Worm (Caenorhabditis elegans): Measurements from ENCODE around the gene F22F4.9.

DNA sequence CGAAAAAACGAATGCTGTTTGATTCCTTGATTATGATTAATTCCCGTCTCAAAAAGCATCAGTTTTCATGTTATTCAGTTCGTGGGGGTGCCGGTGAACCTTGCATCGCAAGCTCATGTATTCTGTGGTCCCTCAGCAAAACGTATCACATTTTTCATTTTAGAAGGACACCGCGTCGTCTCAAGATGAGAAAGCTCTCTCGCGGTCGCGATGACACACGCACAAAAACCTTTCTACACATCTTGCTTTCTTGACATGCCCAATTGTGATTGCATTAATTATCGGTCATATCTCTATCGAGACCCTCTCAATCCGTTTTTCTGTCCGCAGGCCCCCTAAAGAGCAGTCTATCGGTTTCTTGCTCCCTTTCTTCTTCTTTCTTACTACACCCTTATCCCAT lies 43.2 kb downstream of the F22F4.9 start:
- no peak for TF ChIP-seq flt-1 (GFP tag; IDR thresholded peaks at IDR 0.05)
- TF ChIP-seq tbx-37 (GFP tag; conservative IDR thresholded peaks at IDR 0.05): no peak
- no peak for TF ChIP-seq ceh-36 (tag; optimal IDR thresholded peaks at IDR 0.05)
- no peak for TF ChIP-seq hmg-4 (GFP tag; optimal IDR thresholded peaks at IDR 0.05)
- TF ChIP-seq hnd-1 (tag; optimal IDR thresholded peaks at IDR 0.05): no peak
- TF ChIP-seq F13C5.2 (tag; optimal IDR thresholded peaks at IDR 0.05): no peak
- TF ChIP-seq pes-1 (GFP tag; IDR thresholded peaks at IDR 0.05): no peak
- no peak for TF ChIP-seq ama-1 (optimal IDR thresholded peaks at IDR 0.05)
